Fruit fly (Drosophila melanogaster) whole organism: Measurements from ENCODE around the gene CG13455.

ENCODE experiments used
- CG8478 ChIP-seq: fragments of >200 bp; optimal IDR thresholded peaks from 2 replicates; lab custom pipeline; 2018; ENCODE audit warnings: inconsistent platforms
- Dll ChIP-seq: fragments of >200 bp; optimal IDR thresholded peaks from 2 replicates; lab custom pipeline; 2017
- EcR ChIP-seq, 2 experiments: fragments of >200 bp; optimal IDR thresholded peaks; 2 replicates each; lab custom pipeline; 2017; ENCODE audit warnings: missing biosample characterization in 2 of 2, missing genetic modification characterization in 2 of 2, missing genetic modification reagents in 2 of 2
- pan ChIP-seq: fragments of >200 bp; optimal IDR thresholded peaks from 2 replicates; lab custom pipeline; 2017
- psq ChIP-seq: fragments of >200 bp; optimal IDR thresholded peaks from 2 replicates; lab custom pipeline; 2017
- usp ChIP-seq: fragments of >200 bp; optimal IDR thresholded peaks from 2 replicates; lab custom pipeline; 2017; ENCODE audit warnings: missing biosample characterization, missing genetic modification characterization, mixed read lengths

The CG13455 gene

DNA sequence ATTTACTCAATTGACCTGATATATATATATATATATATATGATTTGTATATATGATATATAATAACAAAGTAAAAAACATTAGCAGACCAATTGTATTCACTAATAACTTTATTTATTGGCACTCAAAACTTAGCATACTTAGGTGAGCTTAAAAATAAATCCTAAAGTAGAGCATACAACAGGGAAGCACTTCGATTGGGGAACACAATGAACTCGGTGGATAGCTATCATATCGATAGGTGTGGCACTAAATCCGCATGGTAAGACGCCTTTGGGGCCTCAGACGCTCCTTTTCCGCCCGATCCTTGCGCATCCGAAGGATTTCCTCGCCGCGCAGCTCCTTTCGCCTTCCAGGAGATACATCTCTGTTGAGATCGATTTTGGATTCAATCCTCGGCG is 20.1 kb downstream of the CG13455 start:
- TF ChIP-seq pan (lab: Kevin White, UChicago) (no peak), Dll (lab: Kevin White, UChicago) (no peak), psq (no peak), CG8478 (no peak), usp (GFP tag; lab: Kevin White, UChicago) (no peak), EcR (GFP tag; optimal IDR thresholded peaks at IDR 0.05; lab: Kevin White, UChicago) (no peak)

DNA sequence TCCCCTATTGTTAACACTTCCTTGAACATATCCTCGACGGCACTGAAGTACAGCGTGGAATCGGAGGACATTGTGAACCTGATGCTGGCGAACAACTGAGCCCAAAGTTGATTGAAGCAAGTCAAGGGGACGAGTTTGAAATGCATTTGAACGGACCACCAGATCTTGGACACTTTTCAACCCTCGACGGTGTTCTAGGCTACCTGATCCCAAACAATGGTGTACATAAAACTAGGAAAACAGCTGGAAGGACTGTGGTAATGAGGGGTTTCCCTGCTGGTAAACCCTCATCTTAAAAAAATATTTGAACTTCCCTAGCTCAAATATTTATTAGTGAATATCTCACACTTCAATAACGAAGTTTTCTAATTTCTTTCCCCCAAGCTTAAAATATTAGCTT is 20.6 kb downstream of the CG13455 start, which contains the start of gene CG13454:
Gene CG13454, minus strand, starts transcription at position 101 of the 400 bp plus-strand sequence.
- TF ChIP-seq CG8478 (no peak), psq (no peak), pan (lab: Kevin White, UChicago) (no peak), usp (GFP tag; lab: Kevin White, UChicago) (no peak), Dll (lab: Kevin White, UChicago) (no peak), EcR (GFP tag; optimal IDR thresholded peaks at IDR 0.05; lab: Kevin White, UChicago) (no peak)

DNA sequence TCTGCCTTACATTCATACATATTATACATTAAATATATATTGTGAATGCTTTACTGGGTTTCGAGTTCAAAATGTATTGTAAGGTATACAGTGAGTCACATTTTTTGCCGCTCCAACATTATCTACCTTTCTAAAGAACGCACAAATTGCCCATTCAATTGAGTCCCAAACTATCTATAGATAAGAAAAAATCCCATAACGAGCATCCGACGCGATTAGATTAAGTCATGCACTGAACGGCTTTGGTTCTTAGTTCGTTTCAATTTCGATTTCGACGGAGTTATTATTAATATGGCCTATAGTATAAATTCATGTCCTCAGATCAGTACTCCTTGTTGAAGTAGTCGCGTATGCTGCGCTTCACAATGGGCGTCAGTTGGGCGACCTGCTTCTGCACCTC is 21.1 kb downstream of the CG13455 start:
- TF ChIP-seq Dll (lab: Kevin White, UChicago) (no peak), CG8478 (no peak), usp (GFP tag; lab: Kevin White, UChicago) (no peak), EcR (GFP tag; optimal IDR thresholded peaks at IDR 0.05; lab: Kevin White, UChicago) (no peak), psq (no peak), pan (lab: Kevin White, UChicago) (no peak)

DNA sequence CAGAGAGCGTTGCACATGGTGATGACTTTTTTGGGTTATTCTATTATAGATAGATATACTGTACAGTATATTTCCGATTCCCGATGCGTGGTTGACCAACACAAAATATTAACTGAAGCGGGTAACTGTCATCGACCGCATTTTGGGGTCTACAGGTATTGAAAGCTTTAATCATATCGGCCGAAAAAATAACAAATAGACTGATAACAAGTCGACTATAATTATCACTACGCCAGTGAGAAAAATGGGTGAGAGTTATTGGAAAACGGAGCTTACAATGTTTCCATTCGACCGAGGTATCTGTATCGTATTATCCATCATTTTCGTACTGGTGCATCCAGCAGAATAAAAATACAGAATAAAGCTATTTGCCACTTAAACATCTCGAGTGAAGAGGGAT is 22.0 kb downstream of the CG13455 start:
- TF ChIP-seq usp (GFP tag; lab: Kevin White, UChicago) (no peak), Dll (lab: Kevin White, UChicago) (no peak), psq (no peak), EcR (GFP tag; optimal IDR thresholded peaks at IDR 0.05; lab: Kevin White, UChicago) (no peak), pan (lab: Kevin White, UChicago) (no peak), CG8478 (no peak)

DNA sequence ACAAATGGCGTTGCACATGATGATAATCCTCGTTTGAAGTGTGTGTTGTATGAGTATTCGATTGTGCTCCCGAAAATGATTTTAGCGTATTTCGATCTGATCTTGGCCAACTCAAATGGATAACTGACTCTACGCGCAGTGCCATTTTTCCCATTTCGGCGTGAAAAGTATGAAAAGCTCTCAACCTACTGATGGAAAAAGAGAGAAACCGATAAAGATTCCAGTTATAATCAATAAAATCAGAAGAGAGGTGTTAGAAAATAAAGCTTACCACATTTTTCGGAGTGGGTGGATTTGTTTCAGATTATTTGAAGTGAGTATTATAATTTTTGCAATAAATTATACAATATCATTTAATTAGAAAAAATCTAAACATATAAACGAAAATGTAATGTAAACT is 23.1 kb downstream of the CG13455 start, which contains the start of gene mex1:
Gene mex1, minus strand, starts transcription at position 101 of the 400 bp plus-strand sequence.
- TF ChIP-seq usp (GFP tag; lab: Kevin White, UChicago) (no peak), EcR (GFP tag; optimal IDR thresholded peaks at IDR 0.05; lab: Kevin White, UChicago) (no peak), pan (lab: Kevin White, UChicago) (no peak), Dll (lab: Kevin White, UChicago) (no peak), psq (no peak), CG8478 (no peak)

DNA sequence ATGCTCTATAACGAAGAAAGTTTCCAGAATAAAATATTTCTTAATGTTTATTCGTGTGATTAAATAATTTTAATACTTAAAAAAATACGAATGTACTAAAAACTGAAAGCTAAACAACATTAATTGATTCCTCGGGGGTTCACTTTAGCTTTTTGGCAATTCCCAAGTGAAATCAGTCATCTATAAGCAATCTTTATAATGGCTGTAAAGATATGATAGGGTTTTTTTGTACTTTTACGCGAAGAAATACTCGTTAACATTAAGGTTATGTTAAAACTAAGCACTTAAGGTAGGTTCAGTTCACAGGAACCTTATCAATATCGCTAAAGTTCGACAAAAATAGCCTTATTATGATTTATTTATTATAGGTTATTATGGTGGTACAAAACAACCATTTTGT is 23.5 kb downstream of the CG13455 start:
- no peak for TF ChIP-seq Dll (lab: Kevin White, UChicago)
- TF ChIP-seq EcR (GFP tag; optimal IDR thresholded peaks at IDR 0.05; lab: Kevin White, UChicago), result no peak
- no peak for TF ChIP-seq CG8478
- TF ChIP-seq psq, result no peak
- TF ChIP-seq usp (GFP tag; lab: Kevin White, UChicago), result no peak
- TF ChIP-seq pan (lab: Kevin White, UChicago), result no peak

DNA sequence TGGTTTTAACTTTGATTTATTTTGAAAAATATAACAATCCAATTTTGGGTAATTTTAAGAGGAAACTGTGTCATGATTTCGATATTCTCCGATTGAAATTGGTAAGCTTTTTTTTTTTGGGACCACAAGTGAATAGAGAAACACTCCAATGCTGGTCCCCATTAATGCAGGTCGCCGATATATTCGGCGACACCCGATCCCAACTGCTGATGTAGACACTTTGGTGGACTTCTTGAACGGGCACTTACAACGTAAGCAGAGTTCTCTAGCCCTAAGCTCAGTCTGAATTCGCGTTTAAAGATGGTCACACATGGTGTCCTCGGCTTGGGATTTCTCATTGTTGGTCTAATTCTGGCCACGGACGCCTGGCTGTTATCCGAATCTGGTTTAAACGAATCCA is 23.9 kb downstream of the CG13455 start, which contains the start of gene yellow-k:
Gene yellow-k, plus strand, starts transcription at position 301 of the 400 bp plus-strand sequence.
- no peak for TF ChIP-seq CG8478
- TF ChIP-seq usp (GFP tag; lab: Kevin White, UChicago), result no peak
- no peak for TF ChIP-seq pan (lab: Kevin White, UChicago)
- TF ChIP-seq EcR (GFP tag; optimal IDR thresholded peaks at IDR 0.05; lab: Kevin White, UChicago), result no peak
- no peak for TF ChIP-seq psq
- TF ChIP-seq Dll (lab: Kevin White, UChicago), result no peak

DNA sequence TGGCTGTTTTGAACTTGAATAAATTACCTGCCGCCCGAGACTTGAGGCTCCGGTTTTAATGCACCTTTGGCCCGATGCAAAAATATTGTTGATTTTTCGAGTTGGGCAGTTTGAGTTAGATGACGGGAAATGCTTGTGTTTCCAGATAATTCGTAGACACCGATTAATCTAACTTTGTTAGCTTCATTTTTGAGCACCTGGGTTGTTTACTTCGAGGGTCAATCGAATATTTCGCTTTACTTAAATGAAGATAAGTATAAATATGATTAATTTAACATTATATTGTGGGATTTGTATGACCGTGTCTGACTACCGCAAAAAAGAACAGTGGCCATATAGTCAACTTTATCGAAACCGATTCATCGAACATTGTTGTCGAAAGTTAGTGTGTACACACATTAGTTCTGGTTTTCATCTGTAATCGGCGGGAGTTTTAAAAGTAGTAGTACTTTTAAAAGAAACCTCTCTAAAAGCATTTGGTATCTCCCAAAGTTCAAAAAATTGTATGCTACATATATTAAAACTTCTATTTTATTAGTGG is 27.5 kb downstream of the CG13455 start, which contains the start of gene CG7945:
Gene CG7945, minus strand, starts transcription at position 332 of the 541 bp plus-strand sequence.
- no peak for TF ChIP-seq pan (lab: Kevin White, UChicago)
- TF ChIP-seq Dll (lab: Kevin White, UChicago), result no peak

DNA sequence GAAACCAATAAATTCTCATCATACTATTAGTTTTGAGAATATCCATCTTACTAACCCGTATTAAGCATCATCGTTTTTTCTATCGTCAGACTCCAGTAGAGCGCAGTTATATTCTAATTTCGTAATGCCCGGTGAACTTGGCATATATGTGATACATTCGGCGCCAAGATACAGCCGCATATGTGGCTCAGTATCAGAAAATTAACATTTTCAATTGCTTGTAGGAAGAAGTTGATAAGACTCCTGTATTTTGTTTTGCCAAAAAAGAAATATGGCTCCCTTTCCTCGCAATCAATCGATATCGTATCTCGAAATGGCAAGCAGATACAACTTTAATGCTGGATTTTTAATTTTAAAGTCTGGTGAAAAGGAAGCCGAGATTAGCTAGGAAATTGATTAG is 28.8 kb downstream of the CG13455 start, which contains the start of gene CG33986:
Gene CG33986, minus strand, starts transcription at position 101 of the 400 bp plus-strand sequence.
- TF ChIP-seq EcR (GFP tag; optimal IDR thresholded peaks at IDR 0.05; lab: Kevin White, UChicago) (no peak), CG8478 (no peak), Dll (lab: Kevin White, UChicago) (no peak), psq (no peak), usp (GFP tag; lab: Kevin White, UChicago) (no peak), pan (lab: Kevin White, UChicago) (no peak)

DNA sequence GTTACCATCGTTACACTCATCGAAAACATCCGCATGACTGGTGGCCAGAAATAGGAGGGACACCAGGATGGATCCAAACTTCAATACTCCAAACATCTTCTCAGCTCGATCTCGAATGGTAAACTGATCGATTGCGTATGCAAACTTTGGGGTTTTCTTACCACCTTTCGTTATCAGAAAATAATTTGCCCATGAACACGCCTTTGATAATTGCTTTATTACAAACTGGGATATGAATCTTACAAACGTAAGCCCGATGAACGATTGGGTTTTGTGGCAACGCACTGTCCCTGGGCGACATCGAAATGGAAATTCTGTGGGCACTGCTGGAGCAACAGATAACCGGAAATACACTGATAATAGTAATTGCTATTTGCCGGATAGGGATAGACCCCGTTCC is 30.3 kb downstream of the CG13455 start, which contains the start of gene CG33985:
Gene CG33985, minus strand, starts transcription at position 101 of the 400 bp plus-strand sequence.
- no peak for TF ChIP-seq psq

DNA sequence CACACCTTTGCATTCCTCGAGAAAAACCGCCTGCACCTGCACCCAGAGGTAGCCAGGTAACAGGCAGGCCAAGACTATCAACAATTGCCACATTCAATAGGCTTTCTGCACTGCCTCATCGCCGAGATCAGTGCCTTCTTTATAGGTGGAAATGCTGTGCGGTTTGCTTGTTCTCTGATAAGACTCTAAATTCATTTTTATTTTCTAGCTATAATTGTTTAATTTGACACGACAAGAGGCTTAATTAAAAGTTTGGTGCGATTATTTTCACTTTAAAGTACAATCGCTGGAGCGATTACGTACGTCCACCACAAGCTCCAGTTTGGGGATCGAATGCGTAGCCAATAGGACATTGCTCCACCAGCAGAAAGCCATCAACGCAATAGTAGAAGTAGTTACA is 31.0 kb downstream of the CG13455 start, which contains the start of gene CG42729:
Gene CG42729, minus strand, starts transcription at position 101 of the 400 bp plus-strand sequence.
- TF ChIP-seq pan (lab: Kevin White, UChicago), result no peak
- no peak for TF ChIP-seq usp (GFP tag; lab: Kevin White, UChicago)
- TF ChIP-seq psq, result no peak
- TF ChIP-seq CG8478, result no peak
- TF ChIP-seq EcR (GFP tag; optimal IDR thresholded peaks at IDR 0.05; lab: Kevin White, UChicago), result no peak
- no peak for TF ChIP-seq Dll (lab: Kevin White, UChicago)

DNA sequence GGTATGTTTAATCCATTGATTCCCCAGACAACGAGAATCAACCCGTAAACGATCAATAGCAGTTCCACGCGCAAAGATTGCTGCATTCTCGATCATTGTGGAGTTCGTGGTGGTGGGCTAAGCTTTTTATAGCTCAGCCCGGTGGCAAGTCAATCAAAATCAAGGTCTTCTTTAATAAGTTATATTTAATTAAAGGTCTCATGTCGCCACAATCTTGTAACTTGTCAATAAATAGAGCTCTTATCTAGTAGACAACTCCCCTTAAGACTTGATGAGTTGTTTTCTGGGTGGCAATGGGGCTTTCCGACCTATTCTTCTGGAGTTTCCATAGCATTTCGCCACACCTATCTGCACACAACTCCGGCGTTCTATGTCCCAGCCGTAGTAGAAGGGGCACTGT is 31.7 kb downstream of the CG13455 start, which contains the start of gene CG42728:
Gene CG42728, minus strand, starts transcription at position 101 of the 400 bp plus-strand sequence.
- TF ChIP-seq Dll (lab: Kevin White, UChicago), result no peak

DNA sequence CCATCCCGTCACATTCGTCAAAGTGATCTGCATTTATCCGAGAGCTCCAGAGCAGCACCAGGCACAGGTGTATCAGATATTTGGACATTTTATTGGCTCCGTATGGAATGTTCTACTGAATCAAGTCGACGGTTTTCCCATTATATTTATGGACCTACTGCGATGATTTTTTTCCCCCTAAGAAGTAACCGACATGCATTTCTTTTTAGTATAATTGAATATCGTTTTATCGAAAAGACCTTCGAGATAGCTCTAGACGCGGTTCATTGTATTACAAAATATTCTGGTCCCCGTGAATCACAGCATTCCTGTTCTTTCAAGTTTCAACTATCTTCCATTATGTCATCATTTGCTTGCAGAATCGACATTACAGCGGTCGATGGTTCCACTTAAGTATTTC is 32.8 kb downstream of the CG13455 start, which contains the start of gene obst-H:
Gene obst-H, minus strand, starts transcription at position 101 of the 400 bp plus-strand sequence.
- TF ChIP-seq pan (lab: Kevin White, UChicago) (no peak), CG8478 (no peak), usp (GFP tag; lab: Kevin White, UChicago) (no peak), EcR (GFP tag; optimal IDR thresholded peaks at IDR 0.05; lab: Kevin White, UChicago) (no peak), Dll (lab: Kevin White, UChicago) (no peak), psq (no peak)
